Fruit fly (Drosophila melanogaster) whole organism, embryonic: ENCODE data around the gene Mkk4.

Source experiments
- Asciz ChIP-seq: fragments of 200-800 bp; sonication (Bioruptor generic); optimal IDR thresholded peaks from 2 replicates; lab custom pipeline; 2017; ENCODE audit warnings: missing biosample characterization, mild to moderate bottlenecking, missing genetic modification characterization, missing genetic modification reagents
- BEAF-32 ChIP-seq: fragments of 200-800 bp; sonication (Bioruptor generic); optimal IDR thresholded peaks from 3 replicates; lab custom pipeline; 2017; ENCODE audit warnings: missing biosample characterization, missing genetic modification characterization, mild to moderate bottlenecking, moderate library complexity, missing genetic modification reagents
- CG10321 ChIP-seq: fragments of 200-800 bp; sonication (Bioruptor generic); IDR thresholded peaks from 2 replicates; pipeline ENCODE4 v1.3.6; 2022; ENCODE audit warnings: missing biosample characterization, missing genetic modification characterization
- CG10366 ChIP-seq: fragments of 200-800 bp; sonication (Bioruptor generic); IDR thresholded peaks from 2 replicates; pipeline ENCODE4 v1.3.6; 2022; ENCODE audit warnings: missing biosample characterization, missing genetic modification characterization
- CG10543 ChIP-seq: fragments of 200-800 bp; sonication (Bioruptor generic); optimal IDR thresholded peaks from 3 replicates; lab custom pipeline; 2017; ENCODE audit warnings: missing biosample characterization, mild to moderate bottlenecking, missing genetic modification characterization, moderate library complexity
- CG12942 ChIP-seq: fragments of 200-800 bp; sonication (Bioruptor generic); optimal IDR thresholded peaks from 3 replicates; lab custom pipeline; 2016; ENCODE audit warnings: missing biosample characterization, missing genetic modification characterization
- CG14014 ChIP-seq: fragments of 200-800 bp; sonication (Bioruptor generic); IDR thresholded peaks from 2 replicates; pipeline ENCODE4 v1.3.6; 2022; ENCODE audit warnings: missing biosample characterization, missing genetic modification characterization
- CG15073 ChIP-seq: fragments of 200-800 bp; sonication (Bioruptor generic); optimal IDR thresholded peaks from 2 replicates; lab custom pipeline; 2016; ENCODE audit warnings: missing biosample characterization, missing genetic modification characterization
- CG16863 ChIP-seq: fragments of 200-800 bp; sonication (Bioruptor generic); optimal IDR thresholded peaks from 3 replicates; lab custom pipeline; 2016; ENCODE audit warnings: missing biosample characterization, missing genetic modification characterization
- CG2129 ChIP-seq: fragments of 200-800 bp; sonication (Bioruptor generic); IDR thresholded peaks from 2 replicates; pipeline ENCODE4 v1.3.6; 2022; ENCODE audit warnings: missing biosample characterization, missing genetic modification characterization; ENCODE audit not compliant: partially characterized antibody
- CG2889 ChIP-seq: fragments of 200-800 bp; sonication (Bioruptor generic); IDR thresholded peaks from 3 replicates; pipeline ENCODE4 v1.3.6; 2022; ENCODE audit warnings: missing biosample characterization, missing genetic modification characterization
- CG30020 ChIP-seq: fragments of 200-800 bp; optimal IDR thresholded peaks from 2 replicates; lab custom pipeline; 2019; ENCODE audit warnings: missing biosample characterization, mild to moderate bottlenecking, missing genetic modification characterization, moderate library complexity
- CG30403 ChIP-seq: fragments of 200-800 bp; sonication (Bioruptor generic); optimal IDR thresholded peaks from 3 replicates; lab custom pipeline; 2016; ENCODE audit warnings: missing biosample characterization, missing genetic modification characterization
- CG43689 ChIP-seq: fragments of 200-800 bp; sonication (Bioruptor generic); IDR thresholded peaks from 2 replicates; pipeline ENCODE4 v1.3.6; 2022; ENCODE audit warnings: missing biosample characterization, missing genetic modification characterization
- CG6765 ChIP-seq: fragments of 200-800 bp; sonication (Bioruptor generic); optimal IDR thresholded peaks from 3 replicates; lab custom pipeline; 2017; ENCODE audit warnings: missing biosample characterization, mild to moderate bottlenecking, missing genetic modification characterization
- CG7357 ChIP-seq: fragments of 200-800 bp; sonication (Bioruptor generic); IDR thresholded peaks from 3 replicates; pipeline ENCODE4 v1.3.6; 2022; ENCODE audit warnings: missing biosample characterization, missing genetic modification characterization
- CG7786 ChIP-seq: fragments of 200-800 bp; sonication (Bioruptor generic); optimal IDR thresholded peaks from 2 replicates; lab custom pipeline; 2016; ENCODE audit warnings: missing biosample characterization, missing genetic modification characterization
- CG7839 ChIP-seq: fragments of 200-800 bp; sonication (Bioruptor generic); optimal IDR thresholded peaks from 3 replicates; lab custom pipeline; 2018; ENCODE audit warnings: missing biosample characterization, mild to moderate bottlenecking, missing genetic modification characterization, moderate library complexity
- CG7928 ChIP-seq: fragments of 200-800 bp; sonication (Bioruptor generic); optimal IDR thresholded peaks from 2 replicates; lab custom pipeline; 2017; ENCODE audit warnings: missing biosample characterization, mild to moderate bottlenecking, missing genetic modification characterization
- CG8359 ChIP-seq: fragments of 200-800 bp; sonication (Bioruptor generic); optimal IDR thresholded peaks from 2 replicates; lab custom pipeline; 2017; ENCODE audit warnings: missing biosample characterization, mild to moderate bottlenecking, missing genetic modification characterization, borderline replicate concordance
- CG8765 ChIP-seq: fragments of 200-800 bp; sonication (Bioruptor generic); IDR thresholded peaks from 2 replicates; pipeline ENCODE4 v1.3.6; 2022; ENCODE audit warnings: missing biosample characterization, missing genetic modification characterization
- Drgx ChIP-seq: fragments of 200-800 bp; sonication (Bioruptor generic); IDR thresholded peaks from 2 replicates; pipeline ENCODE4 v1.3.6; 2022; ENCODE audit warnings: missing biosample characterization, missing genetic modification characterization
- ERR ChIP-seq: fragments of 200-800 bp; sonication (Bioruptor generic); optimal IDR thresholded peaks from 2 replicates; lab custom pipeline; 2016; ENCODE audit warnings: missing biosample characterization, missing genetic modification characterization
- HLH3B ChIP-seq: fragments of 200-800 bp; sonication (Bioruptor generic); IDR thresholded peaks from 2 replicates; pipeline ENCODE4 v1.3.6; 2022; ENCODE audit warnings: missing biosample characterization, missing genetic modification characterization
- Myb ChIP-seq: fragments of 200-800 bp; sonication (Bioruptor generic); optimal IDR thresholded peaks from 2 replicates; lab custom pipeline; 2016; ENCODE audit warnings: missing biosample characterization, missing genetic modification characterization
- NC2β ChIP-seq: fragments of 200-800 bp; sonication (Bioruptor generic); optimal IDR thresholded peaks from 2 replicates; lab custom pipeline; 2016; ENCODE audit warnings: missing biosample characterization, missing genetic modification characterization
- Nf-YB ChIP-seq: fragments of 200-800 bp; sonication (Bioruptor generic); optimal IDR thresholded peaks from 3 replicates; lab custom pipeline; 2019; ENCODE audit warnings: missing biosample characterization, mild to moderate bottlenecking, missing genetic modification characterization, moderate library complexity
- Poxn ChIP-seq: fragments of 200-800 bp; sonication (Bioruptor generic); IDR thresholded peaks from 2 replicates; pipeline ENCODE4 v1.3.6; 2022; ENCODE audit warnings: missing biosample characterization, missing genetic modification characterization
- Six4 ChIP-seq: fragments of 200-800 bp; sonication (Bioruptor generic); optimal IDR thresholded peaks from 2 replicates; lab custom pipeline; 2016; ENCODE audit warnings: missing biosample characterization, missing genetic modification characterization
- TFAM ChIP-seq: fragments of 200-800 bp; sonication (Bioruptor generic); optimal IDR thresholded peaks from 2 replicates; lab custom pipeline; 2017; ENCODE audit warnings: missing biosample characterization, missing genetic modification characterization, inconsistent platforms
- Taf1 ChIP-seq: fragments of 200-800 bp; sonication (Bioruptor generic); IDR thresholded peaks from 2 replicates; pipeline ENCODE4 v1.3.6; 2022; ENCODE audit warnings: missing biosample characterization, missing genetic modification characterization
- Usf ChIP-seq: fragments of 200-800 bp; sonication (Bioruptor generic); optimal IDR thresholded peaks from 2 replicates; lab custom pipeline; 2017; ENCODE audit warnings: missing genotype, missing biosample characterization, missing genetic modification characterization
- Xbp1 ChIP-seq: fragments of 200-800 bp; sonication (Bioruptor generic); optimal IDR thresholded peaks from 3 replicates; lab custom pipeline; 2016; ENCODE audit warnings: missing biosample characterization, mild to moderate bottlenecking, missing genetic modification characterization
- bab2 ChIP-seq: fragments of 200-800 bp; sonication (Bioruptor generic); optimal IDR thresholded peaks from 2 replicates; lab custom pipeline; 2016; ENCODE audit warnings: missing biosample characterization, missing genetic modification characterization
- bsh ChIP-seq, 2 experiments: fragments of 200-800 bp; sonication (Bioruptor generic); optimal IDR thresholded peaks; 2 replicates each; lab custom pipeline; 2017 to 2018; ENCODE audit warnings: mild to moderate bottlenecking in 2 of 2, missing biosample characterization in 2 of 2, missing genetic modification characterization in 2 of 2, moderate library complexity in 1 of 2
- chn ChIP-seq: fragments of 200-800 bp; sonication (Bioruptor generic); optimal IDR thresholded peaks from 2 replicates; lab custom pipeline; 2016; ENCODE audit warnings: missing biosample characterization, missing genetic modification characterization
- ci ChIP-seq: fragments of 200-800 bp; sonication (Bioruptor generic); IDR thresholded peaks from 3 replicates; pipeline ENCODE4 v1.3.6; 2022; ENCODE audit warnings: missing biosample characterization, missing genetic modification characterization
- fru ChIP-seq: fragments of >200 bp; optimal IDR thresholded peaks from 2 replicates; lab custom pipeline; 2017
- ken ChIP-seq: fragments of 200-800 bp; sonication (Bioruptor generic); IDR thresholded peaks from 3 replicates; pipeline ENCODE4 v1.3.6; 2022; ENCODE audit warnings: missing biosample characterization, missing genetic modification characterization
- kni ChIP-seq: fragments of 200-800 bp; sonication (Bioruptor generic); optimal IDR thresholded peaks from 3 replicates; lab custom pipeline; 2017; ENCODE audit warnings: mild to moderate bottlenecking, missing biosample characterization, missing genetic modification reagents, missing genetic modification characterization
- nerfin-2 ChIP-seq: fragments of 200-800 bp; sonication (Bioruptor generic); IDR thresholded peaks from 2 replicates; pipeline ENCODE4 v1.3.6; 2022; ENCODE audit warnings: missing biosample characterization, missing genetic modification characterization; ENCODE audit not compliant: partially characterized antibody
- p53 ChIP-seq: fragments of 200-800 bp; sonication (Bioruptor generic); optimal IDR thresholded peaks from 2 replicates; lab custom pipeline; 2016; ENCODE audit warnings: missing biosample characterization, missing genetic modification characterization
- pzg ChIP-seq: fragments of 200-800 bp; sonication (Bioruptor generic); optimal IDR thresholded peaks from 3 replicates; lab custom pipeline; 2018; ENCODE audit warnings: missing biosample characterization, mild to moderate bottlenecking, missing genetic modification characterization, moderate library complexity
- ranshi ChIP-seq: fragments of 200-800 bp; sonication (Bioruptor generic); IDR thresholded peaks from 2 replicates; pipeline ENCODE4 v1.3.6; 2022; ENCODE audit warnings: missing biosample characterization, missing genetic modification characterization
- run ChIP-seq: fragments of 200-800 bp; sonication (Bioruptor generic); optimal IDR thresholded peaks from 3 replicates; lab custom pipeline; 2018; ENCODE audit warnings: missing biosample characterization, mild to moderate bottlenecking, missing genetic modification characterization
- seq ChIP-seq: fragments of 200-800 bp; sonication (Bioruptor generic); IDR thresholded peaks from 2 replicates; pipeline ENCODE4 v1.3.6; 2022; ENCODE audit warnings: missing biosample characterization, missing genetic modification characterization
- sob ChIP-seq: fragments of 200-800 bp; sonication (Bioruptor generic); IDR thresholded peaks from 2 replicates; pipeline ENCODE4 v1.3.6; 2022; ENCODE audit warnings: missing biosample characterization, missing genetic modification characterization
- sqz ChIP-seq: fragments of 200-800 bp; sonication (Bioruptor generic); optimal IDR thresholded peaks from 3 replicates; lab custom pipeline; 2018; ENCODE audit warnings: missing biosample characterization, mild to moderate bottlenecking, missing genetic modification characterization
- zen2 ChIP-seq: fragments of 200-800 bp; sonication (Bioruptor generic); IDR thresholded peaks from 3 replicates; pipeline ENCODE4 v1.3.6; 2022; ENCODE audit warnings: missing biosample characterization, missing genetic modification characterization; ENCODE audit not compliant: partially characterized antibody

The Mkk4 gene

DNA sequence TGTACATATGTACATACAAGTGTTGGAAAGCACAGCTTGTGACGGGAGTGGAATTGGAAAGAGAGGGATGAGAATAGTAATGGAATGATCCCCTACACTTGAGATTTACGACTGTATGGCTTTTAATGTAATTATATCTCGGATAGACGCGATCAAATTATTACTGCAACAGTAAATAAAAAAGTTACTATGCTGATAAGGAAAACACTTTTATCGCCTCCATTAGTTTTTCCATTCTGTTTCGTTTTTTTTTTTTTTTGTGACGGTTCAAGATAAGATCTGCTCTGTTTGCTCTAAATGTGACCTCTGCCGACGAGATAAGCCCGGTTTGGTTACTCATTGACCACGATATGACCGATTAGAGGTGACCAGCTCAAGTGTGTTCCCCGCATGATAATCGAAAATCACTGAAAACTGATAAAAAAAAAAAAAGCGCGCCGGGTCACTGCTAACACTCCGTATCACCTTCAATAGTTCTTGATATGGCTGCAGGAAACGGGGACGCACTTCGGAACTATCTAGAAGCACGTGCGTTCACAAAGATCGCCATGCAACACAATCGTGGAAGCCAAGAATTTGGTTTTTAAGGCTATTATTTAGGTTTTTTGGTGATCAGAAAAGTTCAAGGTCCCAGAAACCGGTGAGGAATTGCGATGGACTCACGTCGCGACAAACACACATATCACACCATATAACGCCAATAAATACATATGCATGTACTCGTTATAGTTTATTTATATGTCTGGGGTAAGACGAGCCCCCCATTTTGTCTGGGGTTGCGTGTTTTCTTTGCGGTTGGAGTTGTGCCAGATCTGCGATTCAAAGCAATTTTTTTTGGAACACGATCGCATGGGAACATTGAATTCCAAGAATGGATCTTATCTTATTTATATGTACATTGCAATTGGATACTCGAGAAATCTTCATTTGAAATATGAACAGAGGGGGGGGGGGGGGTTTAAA is 20.2 kb upstream of the Mkk4 start, which contains the start of gene p (continued):
- TF ChIP-seq CG12942 (peak; percentile 23), CG7357 (GFP tag; lab: Robert Waterston, UW) (no peak), Drgx (GFP tag; lab: Robert Waterston, UW) (peak; percentile 37), CG16863 (GFP tag; lab: Kevin White, UChicago) (no peak), Six4 (GFP tag; lab: Kevin White, UChicago) (peak; percentile 24), CG7928 (GFP tag; lab: Kevin White, UChicago) (no peak), bsh (GFP tag; optimal IDR thresholded peaks at IDR 0.05; lab: Kevin White, UChicago) (peak in 1 of 2 experiments; percentile 50), CG7786 (GFP tag; lab: Kevin White, UChicago) (peak; percentile 25), TFAM (GFP tag; lab: Kevin White, UChicago) (no peak), CG10321 (GFP tag; lab: Robert Waterston, UW) (peak; percentile 63; the same call in 1 of the 2 replicates), Asciz (peak; percentile 36), p53 (no peak), CG2129 (GFP tag; lab: Robert Waterston, UW) (no peak), ERR (no peak), Nf-YB (no peak), NC2β (peak; percentile 15), pzg (GFP tag; lab: Kevin White, UChicago) (peak; percentile 5), bab2 (peak; percentile 22), Poxn (GFP tag; lab: Robert Waterston, UW) (no peak), CG10543 (peak; percentile 63), Myb (GFP tag; lab: Kevin White, UChicago) (peak; percentile 32), chn (GFP tag; lab: Kevin White, UChicago) (peak; percentile 36), CG43689 (no peak), run (tag; lab: Kevin White, UChicago) (peak; percentile 68), sob (GFP tag; lab: Robert Waterston, UW) (no peak), CG10366 (GFP tag; lab: Robert Waterston, UW) (no peak), CG7839 (tag; lab: Kevin White, UChicago) (peak; percentile 19), Usf (no peak), HLH3B (peak; percentile 28; the same call in 1 of the 2 replicates), CG6765 (peak; percentile 32), ken (GFP tag; lab: Robert Waterston, UW) (no peak), CG30020 (tag; lab: Kevin White, UChicago) (no peak), ci (GFP tag; lab: Robert Waterston, UW) (peak; percentile 66; the same call in 1 of the 3 replicates), CG15073 (GFP tag; lab: Kevin White, UChicago) (no peak), seq (no peak; the same call in 1 of the 2 replicates), CG2889 (no peak), CG8765 (no peak), zen2 (GFP tag; lab: Robert Waterston, UW) (no peak), ranshi (GFP tag; lab: Robert Waterston, UW) (no peak), nerfin-2 (GFP tag; lab: Robert Waterston, UW) (no peak), fru (lab: Kevin White, UChicago) (no peak), BEAF-32 (no peak), sqz (GFP tag; lab: Kevin White, UChicago) (peak; percentile 89), CG30403 (GFP tag; lab: Kevin White, UChicago) (peak; percentile 43), kni (GFP tag; lab: Kevin White, UChicago) (peak; percentile 63), CG14014 (GFP tag; lab: Robert Waterston, UW) (peak; percentile 40; the same call in 1 of the 2 replicates), CG8359 (GFP tag; lab: Kevin White, UChicago) (peak; percentile 37), Taf1 (no peak), Xbp1 (GFP tag; lab: Kevin White, UChicago) (peak; percentile 38)
